Worm (Caenorhabditis elegans) whole organism, L1 larva: ENCODE data around the gene vha-13.

ENCODE experiments used
- ceh-88 ChIP-seq: fragments of 200-800 bp; sonication (Bioruptor generic); IDR thresholded peaks from 2 replicates; pipeline ENCODE4 v1.3.6; 2022; ENCODE audit warnings: missing genetic modification characterization, missing compliant biosample characterization
- elt-2 ChIP-seq: sonication (generic microtip); optimal IDR thresholded peaks from 2 replicates; lab custom pipeline; 2016; ENCODE audit warnings: missing genetic modification characterization, mild to moderate bottlenecking, inconsistent platforms, missing compliant biosample characterization, missing genetic modification reagents
- lin-15B ChIP-seq: fragments of 150-350 bp; sonication (generic microtip); optimal IDR thresholded peaks from 3 replicates; lab custom pipeline; 2014; ENCODE audit warnings: missing biosample characterization, missing genetic modification characterization
- nhr-12 ChIP-seq: sonication (generic microtip); optimal IDR thresholded peaks from 2 replicates; lab custom pipeline; 2017; ENCODE audit warnings: missing biosample characterization, missing genetic modification characterization

ce11 chrV:14314236-14314635, 37.3 kb upstream of the vha-13 start, which contains the start of gene F47B8.1:
- TF ChIP-seq ceh-88 (GFP tag; lab: Robert Waterston, UW) (no peak), lin-15B (tag; lab: Kevin White, UChicago) (no peak), nhr-12 (tag; lab: Kevin White, UChicago) (no peak), elt-2 (tag; lab: Kevin White, UChicago) (no peak)
